Fruit fly (Drosophila melanogaster) whole organism, adult: Measurements from ENCODE around the gene Dph3.

Experiments used
- CG11617 ChIP-seq: fragments of 200-800 bp; sonication (Bioruptor generic); optimal IDR thresholded peaks from 2 replicates; lab custom pipeline; 2017; ENCODE audit warnings: mild to moderate bottlenecking, missing biosample characterization, missing genetic modification reagents, missing genetic modification characterization
- CG12768 ChIP-seq: fragments of 200-800 bp; sonication (Bioruptor generic); optimal IDR thresholded peaks from 2 replicates; lab custom pipeline; 2017; ENCODE audit warnings: missing biosample characterization, missing genetic modification characterization, mild to moderate bottlenecking, moderate library complexity, missing genetic modification reagents
- CG14711 ChIP-seq: fragments of 200-800 bp; sonication (Bioruptor generic); optimal IDR thresholded peaks from 2 replicates; lab custom pipeline; 2018; ENCODE audit warnings: missing biosample characterization, mild to moderate bottlenecking, missing genetic modification characterization, moderate library complexity
- CG1620 ChIP-seq: fragments of 200-800 bp; sonication (Bioruptor generic); optimal IDR thresholded peaks from 2 replicates; lab custom pipeline; 2016; ENCODE audit warnings: missing biosample characterization, missing genetic modification characterization
- CG33017 ChIP-seq: fragments of 200-800 bp; sonication (Bioruptor generic); optimal IDR thresholded peaks from 2 replicates; lab custom pipeline; 2018; ENCODE audit warnings: missing biosample characterization, mild to moderate bottlenecking, missing genetic modification characterization, moderate library complexity
- CG5204 ChIP-seq: fragments of 200-800 bp; sonication (Bioruptor generic); optimal IDR thresholded peaks from 2 replicates; lab custom pipeline; 2016; ENCODE audit warnings: missing biosample characterization, missing genetic modification characterization
- CG7045 ChIP-seq: fragments of 200-800 bp; sonication (Bioruptor generic); optimal IDR thresholded peaks from 2 replicates; lab custom pipeline; 2017; ENCODE audit warnings: missing biosample characterization, mild to moderate bottlenecking, missing genetic modification characterization
- CG7101 ChIP-seq: fragments of 200-800 bp; sonication (Bioruptor generic); optimal IDR thresholded peaks from 2 replicates; lab custom pipeline; 2018; ENCODE audit warnings: missing biosample characterization, mild to moderate bottlenecking, missing genetic modification characterization, moderate library complexity
- Clk ChIP-seq: fragments of 200-800 bp; sonication (Bioruptor generic); optimal IDR thresholded peaks from 2 replicates; lab custom pipeline; 2017; ENCODE audit warnings: missing biosample characterization, missing genetic modification characterization
- Crg-1 ChIP-seq: fragments of 200-800 bp; sonication (Bioruptor generic); optimal IDR thresholded peaks from 2 replicates; lab custom pipeline; 2016; ENCODE audit warnings: missing biosample characterization, missing genetic modification characterization
- Hr96 ChIP-seq: fragments of 200-800 bp; sonication (Bioruptor generic); optimal IDR thresholded peaks from 2 replicates; lab custom pipeline; 2016; ENCODE audit warnings: missing biosample characterization, missing genetic modification characterization
- Mnt ChIP-seq: fragments of 200-800 bp; sonication (Bioruptor generic); optimal IDR thresholded peaks from 2 replicates; lab custom pipeline; 2016; ENCODE audit warnings: missing biosample characterization, mild to moderate bottlenecking, missing genetic modification characterization
- bab1 ChIP-seq: fragments of 200-800 bp; sonication (Bioruptor generic); optimal IDR thresholded peaks from 3 replicates; lab custom pipeline; 2019; ENCODE audit warnings: missing biosample characterization, mild to moderate bottlenecking, missing genetic modification characterization, moderate library complexity
- cic ChIP-seq: fragments of 200-800 bp; sonication (Bioruptor generic); optimal IDR thresholded peaks from 2 replicates; lab custom pipeline; 2017; ENCODE audit warnings: missing biosample characterization, mild to moderate bottlenecking, missing genetic modification characterization, moderate library complexity
- cnc ChIP-seq, 2 experiments: fragments of >200 bp; optimal IDR thresholded peaks; 2 replicates each; lab custom pipeline; 2017
- kay ChIP-seq: fragments of 200-800 bp; sonication (Bioruptor generic); peaks from one replicate; lab custom pipeline; 2016; ENCODE audit warnings: missing biosample characterization, missing genetic modification characterization, borderline replicate concordance
- ovo ChIP-seq: fragments of 200-800 bp; sonication (Bioruptor generic); optimal IDR thresholded peaks from 2 replicates; lab custom pipeline; 2016; ENCODE audit warnings: missing biosample characterization, missing genetic modification characterization
- pad ChIP-seq: fragments of 200-800 bp; sonication (Bioruptor generic); optimal IDR thresholded peaks from 3 replicates; lab custom pipeline; 2017; ENCODE audit warnings: missing biosample characterization, missing genetic modification characterization, mild to moderate bottlenecking, moderate library complexity, missing genetic modification reagents
- tj ChIP-seq: fragments of 200-800 bp; sonication (Bioruptor generic); optimal IDR thresholded peaks from 3 replicates; lab custom pipeline; 2017; ENCODE audit warnings: missing biosample characterization, mild to moderate bottlenecking, missing genetic modification characterization, moderate library complexity
- toe ChIP-seq: fragments of 200-800 bp; sonication (Bioruptor generic); optimal IDR thresholded peaks from 2 replicates; lab custom pipeline; 2016; ENCODE audit warnings: missing biosample characterization, missing genetic modification characterization

The Dph3 gene

dm6 chr3R:11199227-11199835, 32.4 kb upstream of the Dph3 start:
- TF ChIP-seq CG33017 (tag; lab: Kevin White, UChicago) (peak; percentile 23), ovo (GFP tag; lab: Kevin White, UChicago) (no peak), CG12768 (GFP tag; lab: Kevin White, UChicago) (no peak), Clk (GFP tag; lab: Kevin White, UChicago) (no peak), CG14711 (tag; lab: Kevin White, UChicago) (no peak), cic (GFP tag; lab: Kevin White, UChicago) (peak; percentile 77), CG1620 (no peak), CG11617 (GFP tag; lab: Kevin White, UChicago) (no peak), CG7045 (peak; percentile 0), kay (peak; percentile 66), Mnt (GFP tag; lab: Kevin White, UChicago) (no peak), pad (GFP tag; lab: Kevin White, UChicago) (no peak), Crg-1 (GFP tag; lab: Kevin White, UChicago) (no peak)

DNA sequence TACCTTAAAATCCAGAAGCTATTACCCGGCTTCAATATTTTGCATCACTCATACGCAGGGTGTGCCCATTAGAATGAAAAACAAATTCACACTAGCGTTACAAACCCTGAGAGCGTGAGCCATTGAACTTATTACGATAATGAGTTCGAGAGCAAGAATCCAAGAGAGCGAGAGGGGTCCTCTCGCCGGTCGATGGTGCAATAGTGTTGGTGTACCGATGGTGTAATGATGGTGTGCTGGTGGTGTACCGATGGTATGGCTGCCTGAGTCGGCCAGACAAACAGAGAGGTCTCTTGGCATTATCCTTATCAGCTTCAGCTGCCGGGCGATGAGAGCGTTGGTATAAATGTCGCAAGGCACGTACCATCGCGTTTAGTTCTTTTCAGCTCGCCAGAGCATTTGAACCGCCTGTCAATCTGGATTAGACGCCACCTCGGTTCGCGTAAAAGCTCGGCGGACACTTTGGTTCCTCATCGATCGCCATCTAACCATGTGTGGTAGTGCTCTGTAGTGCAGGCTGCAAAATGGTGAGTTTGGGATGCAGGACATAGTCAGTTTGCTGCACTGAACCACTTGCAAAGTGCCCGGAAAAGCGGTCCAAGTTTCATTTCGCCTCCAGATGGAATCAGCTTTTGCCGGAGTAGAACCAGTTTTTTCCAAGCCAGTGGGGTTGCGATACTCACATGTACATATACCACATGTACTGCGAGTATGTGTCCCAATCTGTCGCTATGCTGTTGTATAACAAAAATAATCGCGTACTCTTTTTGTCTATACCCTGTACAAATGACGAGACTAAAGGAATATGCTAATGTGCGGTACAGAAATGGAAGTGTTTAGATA, 31.4 kb upstream of the Dph3 start:
- TF ChIP-seq CG14711 (tag; lab: Kevin White, UChicago), result peak; percentile 56
- peak; percentile 27 for TF ChIP-seq Mnt (GFP tag; lab: Kevin White, UChicago)
- TF ChIP-seq kay, result peak; percentile 92
- TF ChIP-seq cic (GFP tag; lab: Kevin White, UChicago), result peak; percentile 30
- TF ChIP-seq CG7045, result peak; percentile 2
- no peak for TF ChIP-seq CG1620

DNA sequence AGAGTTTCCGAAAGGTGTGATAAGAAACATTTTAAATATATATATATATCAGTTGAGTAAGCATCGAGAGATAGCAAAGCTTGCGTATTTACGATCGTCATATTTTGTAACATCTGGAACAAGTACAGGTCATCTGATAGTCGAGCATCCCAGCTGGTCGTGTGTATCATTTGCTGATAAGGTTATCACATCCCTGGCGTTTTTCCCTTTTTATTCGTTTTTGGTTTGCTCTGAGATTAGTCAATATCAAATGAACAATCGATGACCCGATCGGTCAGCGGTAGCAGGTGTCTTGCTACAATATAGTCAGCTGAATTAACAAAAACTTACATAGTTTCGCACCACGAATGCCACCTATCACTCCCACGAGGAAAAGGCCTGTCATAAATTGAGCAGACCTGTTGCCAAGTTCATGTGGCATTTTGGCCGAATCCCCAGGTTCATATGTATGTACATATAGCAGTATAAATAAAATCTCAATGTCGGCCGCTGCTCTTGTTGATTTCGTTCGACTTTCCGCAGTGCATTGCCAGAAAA, 30.8 kb upstream of the Dph3 start:
- no peak for TF ChIP-seq Crg-1 (GFP tag; lab: Kevin White, UChicago)
- no peak for TF ChIP-seq CG7045
- TF ChIP-seq pad (GFP tag; lab: Kevin White, UChicago), result no peak
- no peak for TF ChIP-seq tj (GFP tag; lab: Kevin White, UChicago)
- TF ChIP-seq Hr96 (GFP tag; lab: Kevin White, UChicago), result no peak
- TF ChIP-seq CG12768 (GFP tag; lab: Kevin White, UChicago), result no peak
- TF ChIP-seq Mnt (GFP tag; lab: Kevin White, UChicago), result no peak
- TF ChIP-seq cic (GFP tag; lab: Kevin White, UChicago), result no peak
- no peak for TF ChIP-seq CG5204
- peak; percentile 46 for TF ChIP-seq CG33017 (tag; lab: Kevin White, UChicago)
- TF ChIP-seq kay, result no peak
- TF ChIP-seq ovo (GFP tag; lab: Kevin White, UChicago), result no peak
- no peak for TF ChIP-seq cnc (optimal IDR thresholded peaks at IDR 0.05; lab: Kevin White, UChicago)
- no peak for TF ChIP-seq toe
- no peak for TF ChIP-seq bab1 (GFP tag; lab: Kevin White, UChicago)
- no peak for TF ChIP-seq Clk (GFP tag; lab: Kevin White, UChicago)
- TF ChIP-seq CG7101 (tag; lab: Kevin White, UChicago), result peak; percentile 50
- TF ChIP-seq CG1620, result no peak
- no peak for TF ChIP-seq CG14711 (tag; lab: Kevin White, UChicago)
- TF ChIP-seq CG11617 (GFP tag; lab: Kevin White, UChicago), result peak; percentile 42

DNA sequence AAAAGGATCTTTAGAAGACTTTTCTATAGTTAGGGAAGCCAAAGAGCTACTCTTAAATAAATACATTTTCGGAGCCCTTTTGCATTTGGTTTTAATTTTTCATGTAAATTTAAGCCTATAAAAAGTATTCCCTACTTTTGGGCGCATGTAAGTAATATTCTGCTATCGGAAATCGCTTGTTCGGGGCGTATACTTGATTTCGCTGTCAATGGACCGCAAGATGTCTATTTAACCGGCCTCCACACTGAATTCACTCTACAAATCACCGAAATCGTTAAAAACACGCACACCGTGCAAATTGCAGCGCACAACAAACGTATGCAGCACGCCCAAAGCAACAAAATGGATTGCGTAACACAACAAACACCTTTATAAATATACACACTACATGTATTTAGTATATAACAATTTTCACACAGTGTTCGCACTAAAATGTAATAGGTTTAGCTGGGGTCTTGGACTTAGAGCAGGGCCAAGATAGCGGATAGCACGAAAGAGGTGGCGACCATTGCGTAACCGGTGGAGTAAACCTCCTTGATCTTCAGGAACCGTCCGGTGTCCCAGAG, 22.9 kb upstream of the Dph3 start:
- TF ChIP-seq bab1 (GFP tag; lab: Kevin White, UChicago) (peak; percentile 48), CG7045 (no peak), Mnt (GFP tag; lab: Kevin White, UChicago) (peak; percentile 18), cic (GFP tag; lab: Kevin White, UChicago) (peak; percentile 44), ovo (GFP tag; lab: Kevin White, UChicago) (no peak)

- no peak for TF ChIP-seq cnc (optimal IDR thresholded peaks at IDR 0.05; lab: Kevin White, UChicago)
- TF ChIP-seq pad (GFP tag; lab: Kevin White, UChicago), result peak; percentile 42
- TF ChIP-seq Clk (GFP tag; lab: Kevin White, UChicago), result no peak
- peak; percentile 69 for TF ChIP-seq cic (GFP tag; lab: Kevin White, UChicago)
- TF ChIP-seq CG33017 (tag; lab: Kevin White, UChicago), result peak; percentile 37
- TF ChIP-seq Mnt (GFP tag; lab: Kevin White, UChicago), result peak; percentile 92
- peak; percentile 48 for TF ChIP-seq CG7045
- peak; percentile 77 for TF ChIP-seq toe
- TF ChIP-seq Hr96 (GFP tag; lab: Kevin White, UChicago), result peak; percentile 77
- no peak for TF ChIP-seq CG5204
- peak; percentile 74 for TF ChIP-seq ovo (GFP tag; lab: Kevin White, UChicago)
- TF ChIP-seq CG12768 (GFP tag; lab: Kevin White, UChicago), result peak; percentile 44
- TF ChIP-seq CG1620, result peak; percentile 51
- TF ChIP-seq CG7101 (tag; lab: Kevin White, UChicago), result peak; percentile 68
- peak; percentile 48 for TF ChIP-seq bab1 (GFP tag; lab: Kevin White, UChicago)
- TF ChIP-seq CG14711 (tag; lab: Kevin White, UChicago), result peak; percentile 36
- TF ChIP-seq kay, result no peak
- peak; percentile 32 for TF ChIP-seq tj (GFP tag; lab: Kevin White, UChicago)
- peak; percentile 90 for TF ChIP-seq CG11617 (GFP tag; lab: Kevin White, UChicago)
- TF ChIP-seq Crg-1 (GFP tag; lab: Kevin White, UChicago), result peak; percentile 33
Measured at dm6 chr3R:11209801-11210402, 21.8 kb upstream of the Dph3 start, which contains the start of the genes SdhC and Tctp. TSS of gene SdhC (minus strand) at chr3R:11209849. TSS of gene Tctp (plus strand) at chr3R:11210247.
